Fruit fly (Drosophila melanogaster) whole organism, embryonic: ENCODE results near the gene Sfp33A4.

Source experiments
- Asciz ChIP-seq: fragments of 200-800 bp; sonication (Bioruptor generic); optimal IDR thresholded peaks from 2 replicates; lab custom pipeline; 2017; ENCODE audit warnings: missing biosample characterization, mild to moderate bottlenecking, missing genetic modification characterization, missing genetic modification reagents
- CG10431 ChIP-seq: fragments of 200-800 bp; sonication (Bioruptor generic); optimal IDR thresholded peaks from 3 replicates; lab custom pipeline; 2018; ENCODE audit warnings: missing biosample characterization, mild to moderate bottlenecking, missing genetic modification characterization
- CG11696 ChIP-seq: fragments of 200-800 bp; sonication (Bioruptor generic); IDR thresholded peaks from 2 replicates; pipeline ENCODE4 v1.3.6; 2022; ENCODE audit warnings: missing biosample characterization, missing genetic modification characterization
- CG12391 ChIP-seq: fragments of 200-800 bp; sonication (Bioruptor generic); optimal IDR thresholded peaks from 3 replicates; lab custom pipeline; 2018; ENCODE audit warnings: missing biosample characterization, mild to moderate bottlenecking, missing genetic modification characterization, moderate library complexity
- CG12942 ChIP-seq: fragments of 200-800 bp; sonication (Bioruptor generic); optimal IDR thresholded peaks from 3 replicates; lab custom pipeline; 2016; ENCODE audit warnings: missing biosample characterization, missing genetic modification characterization
- CG13624 ChIP-seq: fragments of 200-800 bp; sonication (Bioruptor generic); optimal IDR thresholded peaks from 2 replicates; lab custom pipeline; 2016; ENCODE audit warnings: missing biosample characterization, missing genetic modification characterization
- CG14014 ChIP-seq: fragments of 200-800 bp; sonication (Bioruptor generic); IDR thresholded peaks from 2 replicates; pipeline ENCODE4 v1.3.6; 2022; ENCODE audit warnings: missing biosample characterization, missing genetic modification characterization
- CG14050 ChIP-seq: fragments of 200-800 bp; sonication (Bioruptor generic); IDR thresholded peaks from 3 replicates; pipeline ENCODE4 v1.3.6; 2022; ENCODE audit warnings: missing biosample characterization, missing genetic modification characterization
- CG15479 ChIP-seq: fragments of 200-800 bp; sonication (Bioruptor generic); optimal IDR thresholded peaks from 3 replicates; lab custom pipeline; 2019; ENCODE audit warnings: missing biosample characterization, mild to moderate bottlenecking, missing genetic modification characterization, moderate library complexity
- CG15514 ChIP-seq: fragments of 200-800 bp; sonication (Bioruptor generic); optimal IDR thresholded peaks from 3 replicates; lab custom pipeline; 2017; ENCODE audit warnings: missing biosample characterization, missing genetic modification characterization, mild to moderate bottlenecking, moderate library complexity, missing genetic modification reagents
- CG18476 ChIP-seq: fragments of 200-800 bp; sonication (Bioruptor generic); optimal IDR thresholded peaks from 2 replicates; lab custom pipeline; 2016; ENCODE audit warnings: missing biosample characterization, mild to moderate bottlenecking, missing genetic modification characterization
- CG18764 ChIP-seq: fragments of 200-800 bp; sonication (Bioruptor generic); optimal IDR thresholded peaks from 3 replicates; lab custom pipeline; 2016; ENCODE audit warnings: missing biosample characterization, missing genetic modification characterization
- CG2120 ChIP-seq: fragments of 200-800 bp; sonication (Bioruptor generic); optimal IDR thresholded peaks from 3 replicates; lab custom pipeline; 2016; ENCODE audit warnings: missing biosample characterization, missing genetic modification characterization
- CG2678 ChIP-seq: fragments of 200-800 bp; sonication (Bioruptor generic); optimal IDR thresholded peaks from 3 replicates; lab custom pipeline; 2019; ENCODE audit warnings: missing biosample characterization, mild to moderate bottlenecking, missing genetic modification characterization, moderate library complexity
- CG33557 ChIP-seq: fragments of 200-800 bp; sonication (Bioruptor generic); optimal IDR thresholded peaks from 2 replicates; lab custom pipeline; 2019; ENCODE audit warnings: missing biosample characterization, mild to moderate bottlenecking, missing genetic modification characterization, moderate library complexity
- CG4360 ChIP-seq: fragments of 200-800 bp; sonication (Bioruptor generic); IDR thresholded peaks from 2 replicates; pipeline ENCODE4 v1.3.6; 2022; ENCODE audit warnings: missing biosample characterization, missing genetic modification characterization
- CG43689 ChIP-seq: fragments of 200-800 bp; sonication (Bioruptor generic); IDR thresholded peaks from 2 replicates; pipeline ENCODE4 v1.3.6; 2022; ENCODE audit warnings: missing biosample characterization, missing genetic modification characterization
- CG6854 ChIP-seq: fragments of 200-800 bp; sonication (Bioruptor generic); optimal IDR thresholded peaks from 3 replicates; lab custom pipeline; 2017; ENCODE audit warnings: missing biosample characterization, mild to moderate bottlenecking, missing genetic modification characterization
- CG8089 ChIP-seq: fragments of 200-800 bp; sonication (Bioruptor generic); optimal IDR thresholded peaks from 3 replicates; lab custom pipeline; 2016; ENCODE audit warnings: missing biosample characterization, missing genetic modification characterization
- CG8281 ChIP-seq: fragments of 200-800 bp; sonication (Bioruptor generic); optimal IDR thresholded peaks from 2 replicates; lab custom pipeline; 2018; ENCODE audit warnings: missing biosample characterization, mild to moderate bottlenecking, missing genetic modification characterization, moderate library complexity
- D ChIP-seq, 2 experiments: fragments of 200-800 bp in 1 of 2; fragments of >200 bp in 1 of 2; sonication (Bioruptor generic) in 1 of 2; optimal IDR thresholded peaks; 2 replicates in 1 of 2; 3 replicates in 1 of 2; lab custom pipeline; 2017; ENCODE audit warnings: mild to moderate bottlenecking in 1 of 2, missing biosample characterization in 1 of 2, missing genetic modification characterization in 1 of 2, missing genetic modification reagents in 1 of 2
- Dll ChIP-seq: fragments of 200-800 bp; sonication (Bioruptor generic); IDR thresholded peaks from 4 replicates; pipeline ENCODE4 v1.3.6; 2022; ENCODE audit warnings: missing biosample characterization, missing genetic modification characterization; ENCODE audit not compliant: partially characterized antibody
- Dp ChIP-seq: fragments of 200-800 bp; sonication (Bioruptor generic); optimal IDR thresholded peaks from 2 replicates; lab custom pipeline; 2018; ENCODE audit warnings: missing biosample characterization, mild to moderate bottlenecking, missing genetic modification characterization, moderate library complexity
- HLH3B ChIP-seq: fragments of 200-800 bp; sonication (Bioruptor generic); IDR thresholded peaks from 2 replicates; pipeline ENCODE4 v1.3.6; 2022; ENCODE audit warnings: missing biosample characterization, missing genetic modification characterization
- MTF-1 ChIP-seq: fragments of 200-800 bp; sonication (Bioruptor generic); optimal IDR thresholded peaks from 2 replicates; lab custom pipeline; 2018; ENCODE audit warnings: missing biosample characterization, mild to moderate bottlenecking, missing genetic modification characterization, borderline replicate concordance
- NC2β ChIP-seq: fragments of 200-800 bp; sonication (Bioruptor generic); optimal IDR thresholded peaks from 2 replicates; lab custom pipeline; 2016; ENCODE audit warnings: missing biosample characterization, missing genetic modification characterization
- NFAT ChIP-seq: fragments of 200-800 bp; sonication (Bioruptor generic); IDR thresholded peaks from 2 replicates; pipeline ENCODE4 v1.3.6; 2022; ENCODE audit warnings: missing biosample characterization, missing genetic modification characterization
- Side ChIP-seq: fragments of 200-800 bp; sonication (Bioruptor generic); optimal IDR thresholded peaks from 2 replicates; lab custom pipeline; 2016; ENCODE audit warnings: missing biosample characterization, missing genetic modification characterization
- Xrp1 ChIP-seq: fragments of 200-800 bp; sonication (Bioruptor generic); IDR thresholded peaks from 2 replicates; pipeline ENCODE4 v1.3.6; 2022; ENCODE audit warnings: missing biosample characterization, missing genetic modification characterization
- crol ChIP-seq: fragments of 200-800 bp; sonication (Bioruptor generic); IDR thresholded peaks from 2 replicates; pipeline ENCODE4 v1.3.6; 2022; ENCODE audit warnings: missing biosample characterization, missing genetic modification characterization
- danr ChIP-seq: fragments of 200-800 bp; sonication (Bioruptor generic); IDR thresholded peaks from 2 replicates; pipeline ENCODE4 v1.3.6; 2022; ENCODE audit warnings: missing biosample characterization, missing genetic modification characterization
- dysf ChIP-seq: fragments of 200-800 bp; sonication (Bioruptor generic); IDR thresholded peaks from 3 replicates; pipeline ENCODE4 v1.3.6; 2022; ENCODE audit warnings: missing biosample characterization, missing genetic modification characterization
- en ChIP-seq: fragments of 200-800 bp; sonication (Bioruptor generic); optimal IDR thresholded peaks from 2 replicates; lab custom pipeline; 2016; ENCODE audit warnings: missing biosample characterization, missing genetic modification characterization
- fd102C ChIP-seq: fragments of 200-800 bp; sonication (Bioruptor generic); optimal IDR thresholded peaks from 2 replicates; lab custom pipeline; 2018; ENCODE audit warnings: missing biosample characterization, mild to moderate bottlenecking, missing genetic modification characterization, moderate library complexity
- gce ChIP-seq: fragments of 200-800 bp; sonication (Bioruptor generic); IDR thresholded peaks from 3 replicates; pipeline ENCODE4 v1.3.6; 2022; ENCODE audit warnings: missing biosample characterization, missing genetic modification characterization
- gfzf ChIP-seq: fragments of 200-800 bp; sonication (Bioruptor generic); optimal IDR thresholded peaks from 2 replicates; lab custom pipeline; 2016; ENCODE audit warnings: missing biosample characterization, mild to moderate bottlenecking, missing genetic modification characterization, moderate library complexity
- grn ChIP-seq: fragments of 200-800 bp; sonication (Bioruptor generic); optimal IDR thresholded peaks from 3 replicates; lab custom pipeline; 2017; ENCODE audit warnings: missing biosample characterization, missing genetic modification characterization
- gsb ChIP-seq: fragments of 200-800 bp; sonication (Bioruptor generic); IDR thresholded peaks from 2 replicates; pipeline ENCODE4 v1.3.6; 2022; ENCODE audit warnings: missing biosample characterization, missing genetic modification characterization
- gsb-n ChIP-seq: fragments of 200-800 bp; sonication (Bioruptor generic); optimal IDR thresholded peaks from 3 replicates; lab custom pipeline; 2018; ENCODE audit warnings: missing biosample characterization, mild to moderate bottlenecking, missing genetic modification characterization
- kah ChIP-seq: fragments of 200-800 bp; sonication (Bioruptor generic); optimal IDR thresholded peaks from 2 replicates; lab custom pipeline; 2018; ENCODE audit warnings: missing biosample characterization, mild to moderate bottlenecking, missing genetic modification characterization
- kay ChIP-seq: fragments of 200-800 bp; sonication (Bioruptor generic); optimal IDR thresholded peaks from 2 replicates; lab custom pipeline; 2016; ENCODE audit warnings: missing biosample characterization, missing genetic modification characterization
- kni ChIP-seq: fragments of 200-800 bp; sonication (Bioruptor generic); optimal IDR thresholded peaks from 3 replicates; lab custom pipeline; 2017; ENCODE audit warnings: mild to moderate bottlenecking, missing biosample characterization, missing genetic modification reagents, missing genetic modification characterization
- odd ChIP-seq: fragments of 200-800 bp; sonication (Bioruptor generic); optimal IDR thresholded peaks from 2 replicates; lab custom pipeline; 2017; ENCODE audit warnings: missing biosample characterization, mild to moderate bottlenecking, missing genetic modification characterization
- pfk ChIP-seq: fragments of 200-800 bp; sonication (Bioruptor generic); optimal IDR thresholded peaks from 2 replicates; lab custom pipeline; 2018; ENCODE audit warnings: missing biosample characterization, mild to moderate bottlenecking, missing genetic modification characterization, moderate library complexity
- scrt ChIP-seq: fragments of 200-800 bp; sonication (Bioruptor generic); optimal IDR thresholded peaks from 2 replicates; lab custom pipeline; 2018; ENCODE audit warnings: missing biosample characterization, mild to moderate bottlenecking, missing genetic modification characterization, moderate library complexity
- seq ChIP-seq: fragments of 200-800 bp; sonication (Bioruptor generic); IDR thresholded peaks from 2 replicates; pipeline ENCODE4 v1.3.6; 2022; ENCODE audit warnings: missing biosample characterization, missing genetic modification characterization
- so ChIP-seq: fragments of 200-800 bp; sonication (Bioruptor generic); IDR thresholded peaks from 3 replicates; pipeline ENCODE4 v1.3.6; 2022; ENCODE audit warnings: missing biosample characterization, missing genetic modification characterization
- sqz ChIP-seq: fragments of 200-800 bp; sonication (Bioruptor generic); optimal IDR thresholded peaks from 3 replicates; lab custom pipeline; 2018; ENCODE audit warnings: missing biosample characterization, mild to moderate bottlenecking, missing genetic modification characterization

Gene Sfp33A4

dm6 chr2L:11808702-11809583 lies 28.1 kb upstream of the Sfp33A4 start, which contains the start of gene crol (continued):
- TF ChIP-seq crol (GFP tag; lab: Robert Waterston, UW) (peak; percentile 100), fd102C (GFP tag; lab: Kevin White, UChicago) (no peak), gce (GFP tag; lab: Robert Waterston, UW) (no peak), CG8089 (GFP tag; lab: Kevin White, UChicago) (no peak), CG11696 (GFP tag; lab: Robert Waterston, UW) (no peak), Dll (GFP tag; lab: Robert Waterston, UW) (peak; percentile 86), Dp (GFP tag; lab: Kevin White, UChicago) (peak; percentile 41), pfk (no peak), MTF-1 (GFP tag; lab: Kevin White, UChicago) (no peak), CG18476 (no peak), CG14050 (GFP tag; lab: Robert Waterston, UW) (peak; percentile 18; the same call in 1 of the 3 replicates), sqz (GFP tag; lab: Kevin White, UChicago) (peak; percentile 14), CG2120 (GFP tag; lab: Kevin White, UChicago) (peak; percentile 40), gfzf (peak; percentile 72), CG13624 (no peak), odd (no peak), scrt (GFP tag; lab: Kevin White, UChicago) (no peak), CG33557 (GFP tag; lab: Kevin White, UChicago) (no peak), Side (no peak), CG8281 (tag; lab: Kevin White, UChicago) (no peak), en (no peak), CG14014 (no peak), HLH3B (GFP tag; lab: Robert Waterston, UW) (0 out of 2 replicates have a peak, but pooled peaks have one; percentile 25), CG2678 (tag; lab: Kevin White, UChicago) (no peak), kah (GFP tag; lab: Kevin White, UChicago) (no peak), CG12391 (tag; lab: Kevin White, UChicago) (peak; percentile 55), grn (no peak), CG18764 (no peak), dysf (GFP tag; lab: Robert Waterston, UW) (no peak; the same call in 2 of the 3 replicates), gsb-n (tag; lab: Kevin White, UChicago) (no peak), kay (GFP tag; lab: Kevin White, UChicago) (no peak), Xrp1 (GFP tag; lab: Robert Waterston, UW) (peak; percentile 24; the same call in 1 of the 2 replicates), kni (GFP tag; lab: Kevin White, UChicago) (peak; percentile 93), NC2β (GFP tag; lab: Kevin White, UChicago) (peak; percentile 20), CG15479 (GFP tag; lab: Kevin White, UChicago) (peak; percentile 62), CG4360 (GFP tag; lab: Robert Waterston, UW) (no peak), CG15514 (GFP tag; lab: Kevin White, UChicago) (peak; percentile 70), seq (GFP tag; lab: Robert Waterston, UW) (no peak; the same call in 1 of the 2 replicates), so (GFP tag; lab: Robert Waterston, UW) (0 out of 3 replicates have a peak, but pooled peaks have one; percentile 15), CG10431 (GFP tag; lab: Kevin White, UChicago) (no peak), CG12942 (GFP tag; lab: Kevin White, UChicago) (peak; percentile 10), NFAT (GFP tag; lab: Robert Waterston, UW) (peak; percentile 53; the same call in 1 of the 2 replicates), CG43689 (GFP tag; lab: Robert Waterston, UW) (no peak), danr (GFP tag; lab: Robert Waterston, UW) (no peak), Asciz (no peak), D (optimal IDR thresholded peaks at IDR 0.05; lab: Kevin White, UChicago) (peak; percentile 61), D (GFP tag; optimal IDR thresholded peaks at IDR 0.05; lab: Kevin White, UChicago) (no peak), gsb (GFP tag; lab: Robert Waterston, UW) (no peak), CG6854 (GFP tag; lab: Kevin White, UChicago) (no peak)
